Worm (Caenorhabditis elegans) whole organism, mixed stage, embryonic: Measurements from ENCODE around the gene ptr-18.

Experiments used
- bed-3 ChIP-seq: fragments of 200-800 bp; sonication (Bioruptor generic); optimal IDR thresholded peaks from 3 replicates; lab custom pipeline; 2018; ENCODE audit warnings: mild to moderate bottlenecking, missing genetic modification characterization, moderate library complexity, missing compliant biosample characterization
- mab-5 ChIP-seq: fragments of 150-350 bp; optimal IDR thresholded peaks from 2 replicates; lab custom pipeline; 2014; ENCODE audit warnings: missing biosample characterization, missing genetic modification characterization
- sptf-1 ChIP-seq: sonication (generic microtip); optimal IDR thresholded peaks from 2 replicates; lab custom pipeline; 2017; ENCODE audit warnings: mild to moderate bottlenecking, missing genetic modification characterization, moderate library complexity, missing compliant biosample characterization
- unc-62 ChIP-seq: fragments of 150-350 bp; optimal IDR thresholded peaks from 2 replicates; lab custom pipeline; 2014; ENCODE audit warnings: missing biosample characterization, missing genetic modification reagents, missing genetic modification characterization

ce11 chrII:12991594-12991993 lies 26.2 kb downstream of the ptr-18 start:
- TF ChIP-seq mab-5 (tag; lab: Kevin White, UChicago), result no peak
- no peak for TF ChIP-seq bed-3
- no peak for TF ChIP-seq unc-62 (GFP tag; lab: Kevin White, UChicago)
- no peak for TF ChIP-seq sptf-1 (tag; lab: Kevin White, UChicago)
